Worm (Caenorhabditis elegans) whole organism, L4/young adult: Measurements from ENCODE around the gene nlp-78.

Experiments used
- W03F9.2 ChIP-seq: fragments of 150-350 bp; optimal IDR thresholded peaks from 2 replicates; lab custom pipeline; 2014; ENCODE audit warnings: missing biosample characterization, missing genetic modification characterization
- dao-5 ChIP-seq: sonication (generic microtip); optimal IDR thresholded peaks from 2 replicates; lab custom pipeline; 2016; ENCODE audit warnings: missing genotype, missing genetic modification characterization, moderate library complexity, missing compliant biosample characterization
- him-1 ChIP-seq: sonication (generic microtip); optimal IDR thresholded peaks from 2 replicates; lab custom pipeline; 2016; ENCODE audit warnings: missing genotype, missing genetic modification reagents, missing genetic modification characterization, missing compliant biosample characterization

Gene nlp-78

ce11 chrII:9113759-9114158 is 22.2 kb upstream of the nlp-78 start:
- no peak for TF ChIP-seq W03F9.2 (tag; lab: Kevin White, UChicago)
- TF ChIP-seq him-1, result no peak
- no peak for TF ChIP-seq dao-5

- TF ChIP-seq W03F9.2 (tag; lab: Kevin White, UChicago), result no peak
- TF ChIP-seq him-1, result no peak
- no peak for TF ChIP-seq dao-5
These were observed 21.0 kb upstream of the nlp-78 start for ce11 chrII:9114972-9115371.

ce11 chrII:9115644-9116043 is 20.3 kb upstream of the nlp-78 start:
- no peak for TF ChIP-seq W03F9.2 (tag; lab: Kevin White, UChicago)
- TF ChIP-seq him-1, result no peak
- TF ChIP-seq dao-5, result no peak

- TF ChIP-seq him-1, result no peak
- TF ChIP-seq W03F9.2 (tag; lab: Kevin White, UChicago), result no peak
- no peak for TF ChIP-seq dao-5
These were observed 19.6 kb upstream of the nlp-78 start for ce11 chrII:9116404-9116803.

ce11 chrII:9117789-9118242 is 18.2 kb upstream of the nlp-78 start:
- no peak for TF ChIP-seq W03F9.2 (tag; lab: Kevin White, UChicago)
- no peak for TF ChIP-seq dao-5
- TF ChIP-seq him-1, result no peak

- TF ChIP-seq him-1, result no peak
- TF ChIP-seq dao-5, result no peak
- no peak for TF ChIP-seq W03F9.2 (tag; lab: Kevin White, UChicago)
These were observed 15.6 kb upstream of the nlp-78 start for ce11 chrII:9120329-9120728.

ce11 chrII:9120813-9121554 is 15.0 kb upstream of the nlp-78 start:
- no peak for TF ChIP-seq him-1
- no peak for TF ChIP-seq dao-5
- no peak for TF ChIP-seq W03F9.2 (tag; lab: Kevin White, UChicago)

- TF ChIP-seq W03F9.2 (tag; lab: Kevin White, UChicago) (no peak), him-1 (no peak), dao-5 (no peak)
These were observed 11.6 kb upstream of the nlp-78 start for ce11 chrII:9124353-9124752.

ce11 chrII:9125007-9125406 is 11.0 kb upstream of the nlp-78 start:
- TF ChIP-seq dao-5, result no peak
- no peak for TF ChIP-seq him-1
- TF ChIP-seq W03F9.2 (tag; lab: Kevin White, UChicago), result no peak

- TF ChIP-seq dao-5 (no peak), him-1 (no peak), W03F9.2 (tag; lab: Kevin White, UChicago) (no peak)
These were observed 9.0 kb upstream of the nlp-78 start for ce11 chrII:9126965-9127364.

ce11 chrII:9127379-9127778 is 8.6 kb upstream of the nlp-78 start:
- TF ChIP-seq W03F9.2 (tag; lab: Kevin White, UChicago), result no peak
- TF ChIP-seq dao-5, result no peak
- TF ChIP-seq him-1, result no peak

- TF ChIP-seq dao-5 (no peak), him-1 (no peak), W03F9.2 (tag; lab: Kevin White, UChicago) (peak; percentile 6)
These were observed 7.8 kb upstream of the nlp-78 start for ce11 chrII:9128132-9128531.

- TF ChIP-seq W03F9.2 (tag; lab: Kevin White, UChicago) (no peak), him-1 (no peak), dao-5 (no peak)
These were observed 5.6 kb upstream of the nlp-78 start for ce11 chrII:9130339-9130738.

ce11 chrII:9131363-9131762 is 4.6 kb upstream of the nlp-78 start, which contains the start of gene C16D2.1:
TSS of gene C16D2.1 (plus strand) at chrII:9131663.
- TF ChIP-seq dao-5, result no peak
- no peak for TF ChIP-seq him-1
- TF ChIP-seq W03F9.2 (tag; lab: Kevin White, UChicago), result no peak

- TF ChIP-seq W03F9.2 (tag; lab: Kevin White, UChicago) (no peak), him-1 (no peak), dao-5 (no peak)
These were observed 3.6 kb upstream of the nlp-78 start for ce11 chrII:9132338-9132737.

- no peak for TF ChIP-seq W03F9.2 (tag; lab: Kevin White, UChicago)
These were observed 1.8 kb downstream of the nlp-78 start, which contains the start of gene C16D2.3 for ce11 chrII:9137803-9138202. TSS of gene C16D2.3 (plus strand) at chrII:9138103.
